Worm (Caenorhabditis elegans): ENCODE data around the gene E02H9.9.

E02H9.9 gene

DNA sequence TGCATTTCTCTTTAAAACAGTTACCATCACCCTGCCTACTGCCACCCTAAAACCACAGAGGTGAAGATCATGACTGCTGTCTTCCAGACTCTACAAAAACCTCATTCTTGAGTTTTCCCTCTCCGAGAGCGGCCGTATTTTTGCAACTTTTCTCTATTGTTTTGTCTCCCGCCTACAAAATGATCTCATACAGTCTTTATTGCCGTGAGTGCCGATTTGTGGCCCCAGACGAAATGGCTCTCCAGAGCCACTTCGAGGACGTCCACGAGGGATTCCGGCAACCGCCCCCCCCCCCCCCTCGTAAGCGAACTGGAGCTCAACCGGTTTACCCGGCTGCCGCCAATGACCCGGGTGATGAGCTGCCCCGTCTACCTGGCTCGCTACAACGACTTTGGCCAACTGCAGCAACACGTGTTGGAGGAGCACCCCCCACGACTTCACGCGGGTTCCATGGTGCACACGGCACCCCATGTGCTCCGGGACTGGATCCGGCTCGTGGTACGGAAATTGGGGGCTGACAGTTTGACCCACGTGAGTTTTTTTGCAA lies 43.2 kb downstream of the E02H9.9 start:
- TF ChIP-seq dox-1 (GFP tag; IDR thresholded peaks at IDR 0.05), result 0 out of 2 replicates have a peak, but pooled peaks have one; percentile 23
- TF ChIP-seq hsf-1 (GFP tag; IDR thresholded peaks at IDR 0.05), result no peak
- no peak for TF ChIP-seq B0035.1 (tag; optimal IDR thresholded peaks at IDR 0.05)
- no peak for TF ChIP-seq snpc-4 (GFP tag; optimal IDR thresholded peaks at IDR 0.05)
- no peak for TF ChIP-seq snpc-4 (tag; optimal IDR thresholded peaks at IDR 0.05)
- TF ChIP-seq F37B4.10 (GFP tag; IDR thresholded peaks at IDR 0.05), result 0 out of 2 replicates have a peak, but pooled peaks have one; percentile 57
- no peak for TF ChIP-seq lin-26 (GFP tag; IDR thresholded peaks at IDR 0.05)
- TF ChIP-seq mcd-1 (GFP tag; IDR thresholded peaks at IDR 0.05), result 0 out of 2 replicates have a peak, but pooled peaks have one; percentile 8
- peak; percentile 93 for TF ChIP-seq zfh-2 (GFP tag; conservative IDR thresholded peaks at IDR 0.05)
- no peak for TF ChIP-seq lir-1 (GFP tag; conservative IDR thresholded peaks at IDR 0.05)
- no peak for TF ChIP-seq die-1 (tag; optimal IDR thresholded peaks at IDR 0.05)
- no peak for TF ChIP-seq D2030.7 (GFP tag; IDR thresholded peaks at IDR 0.05)
- no peak for TF ChIP-seq K12H6.12 (tag; optimal IDR thresholded peaks at IDR 0.05)
- TF ChIP-seq Y53G8AR.9 (GFP tag; conservative IDR thresholded peaks at IDR 0.05), result no peak
- no peak for TF ChIP-seq ceh-100 (GFP tag; IDR thresholded peaks at IDR 0.05)
- no peak for TF ChIP-seq rec-8 (tag; optimal IDR thresholded peaks at IDR 0.05)
- TF ChIP-seq him-1 (tag; optimal IDR thresholded peaks at IDR 0.05), result no peak
- TF ChIP-seq ztf-28 (GFP tag; IDR thresholded peaks at IDR 0.05), result no peak
- TF ChIP-seq lsy-27 (tag; optimal IDR thresholded peaks at IDR 0.05; ENCODE audit: borderline replicate concordance, insufficient read depth), result no peak
- TF ChIP-seq T26A5.8 (tag; optimal IDR thresholded peaks at IDR 0.05), result no peak
- TF ChIP-seq mel-28 (tag; optimal IDR thresholded peaks at IDR 0.05; ENCODE audit: borderline replicate concordance), result no peak
- no peak for TF ChIP-seq nhr-179 (tag; optimal IDR thresholded peaks at IDR 0.05)
- no peak for TF ChIP-seq lin-35 (GFP tag; optimal IDR thresholded peaks at IDR 0.05)
- no peak for TF ChIP-seq tbx-9 (tag; optimal IDR thresholded peaks at IDR 0.05; ENCODE audit: borderline replicate concordance)
- TF ChIP-seq nfya-2 (GFP tag; IDR thresholded peaks at IDR 0.05), result no peak
- no peak for TF ChIP-seq ceh-27 (GFP tag; optimal IDR thresholded peaks at IDR 0.05)
- TF ChIP-seq snpc-3.4 (tag; optimal IDR thresholded peaks at IDR 0.05), result no peak
- TF ChIP-seq gei-17 (GFP tag; optimal IDR thresholded peaks at IDR 0.05), result no peak
- no peak for TF ChIP-seq snpc-1.3 (tag; optimal IDR thresholded peaks at IDR 0.05; ENCODE audit: insufficient read depth)
- peak; percentile 2 for TF ChIP-seq ceh-79 (tag; optimal IDR thresholded peaks at IDR 0.05)
- TF ChIP-seq C06A6.2 (GFP tag; conservative IDR thresholded peaks at IDR 0.05), result no peak
- TF ChIP-seq F52B5.7 (tag; optimal IDR thresholded peaks at IDR 0.05), result no peak
- no peak for TF ChIP-seq atf-7 (tag; optimal IDR thresholded peaks at IDR 0.05)
- no peak for TF ChIP-seq Y95B8A.8 (GFP tag; IDR thresholded peaks at IDR 0.05)
- no peak for TF ChIP-seq F33H1.4 (GFP tag; IDR thresholded peaks at IDR 0.05)
- no peak for TF ChIP-seq ztf-18 (tag; optimal IDR thresholded peaks at IDR 0.05)
- TF ChIP-seq aptf-3 (GFP tag; IDR thresholded peaks at IDR 0.05), result no peak
- TF ChIP-seq bed-1 (GFP tag; IDR thresholded peaks at IDR 0.05), result no peak
- no peak for TF ChIP-seq ekl-4 (GFP tag; IDR thresholded peaks at IDR 0.05)
- no peak for TF ChIP-seq dpff-1 (tag; optimal IDR thresholded peaks at IDR 0.05)
- TF ChIP-seq F10E7.11 (tag; optimal IDR thresholded peaks at IDR 0.05), result no peak
- no peak for TF ChIP-seq ceh-91 (GFP tag; IDR thresholded peaks at IDR 0.05)
- TF ChIP-seq lin-54 (GFP tag; optimal IDR thresholded peaks at IDR 0.05), result no peak
- no peak for TF ChIP-seq hlh-12 (tag; optimal IDR thresholded peaks at IDR 0.05)
- TF ChIP-seq zim-3 (tag; optimal IDR thresholded peaks at IDR 0.05), result peak; percentile 61
- TF ChIP-seq F57C9.4 (tag; optimal IDR thresholded peaks at IDR 0.05), result no peak
- TF ChIP-seq nfyb-1 (GFP tag; IDR thresholded peaks at IDR 0.05), result no peak
- no peak for TF ChIP-seq F23B12.7 (tag; optimal IDR thresholded peaks at IDR 0.05; ENCODE audit: insufficient read depth)
